Worm (Caenorhabditis elegans) whole organism, L4 larva: Measurements from ENCODE around the gene srh-75.
A peak's percentile ranks its signal among the peaks of the same experiment; 100 is the strongest.

Experiments
- T26A8.4 ChIP-seq: fragments of 200-800 bp; sonication (Bioruptor generic); IDR thresholded peaks from 2 replicates; pipeline ENCODE4 v1.3.6; 2022; ENCODE audit warnings: missing genetic modification characterization, missing compliant biosample characterization
- Y105C5A.15 ChIP-seq: fragments of 200-800 bp; sonication (Bioruptor generic); IDR thresholded peaks from 2 replicates; pipeline ENCODE4 v1.3.6; 2022; ENCODE audit warnings: missing genetic modification characterization, missing compliant biosample characterization
- Y5F2A.4 ChIP-seq: fragments of 200-800 bp; sonication (Bioruptor generic); optimal IDR thresholded peaks from 2 replicates; lab custom pipeline; 2018; ENCODE audit warnings: mild to moderate bottlenecking, missing genetic modification characterization, missing compliant biosample characterization
- aha-1 ChIP-seq: fragments of 150-350 bp; peaks from one replicate; lab custom pipeline; 2014; ENCODE audit warnings: missing biosample characterization, missing genetic modification characterization
- ama-1 ChIP-seq: fragments of 150-350 bp; optimal IDR thresholded peaks from 2 replicates; lab custom pipeline; 2014; ENCODE audit warnings: inconsistent platforms, mixed read lengths
- arid-1 ChIP-seq: fragments of 200-800 bp; sonication (Bioruptor generic); conservative IDR thresholded peaks from 2 replicates; pipeline ENCODE4 v1.3.6; 2022; ENCODE audit warnings: missing genetic modification reagents, missing genetic modification characterization, missing compliant biosample characterization
- ceh-32 ChIP-seq: sonication (generic microtip); optimal IDR thresholded peaks from 2 replicates; lab custom pipeline; 2016; ENCODE audit warnings: mild to moderate bottlenecking, missing genetic modification characterization, missing compliant biosample characterization; ENCODE audit not compliant: poor library complexity
- ceh-44 ChIP-seq: fragments of 200-800 bp; sonication (Bioruptor generic); IDR thresholded peaks from 2 replicates; pipeline ENCODE4 v1.3.6; 2022; ENCODE audit warnings: missing genetic modification reagents, missing genetic modification characterization, missing compliant biosample characterization
- ces-1 ChIP-seq: fragments of 150-350 bp; sonication (generic microtip); optimal IDR thresholded peaks from 4 replicates; lab custom pipeline; 2014; ENCODE audit warnings: missing biosample characterization, missing genetic modification reagents, missing genetic modification characterization
- ctbp-1 ChIP-seq: fragments of 200-800 bp; sonication (Bioruptor generic); IDR thresholded peaks from 2 replicates; pipeline ENCODE4 v1.3.6; 2022; ENCODE audit warnings: missing genetic modification reagents, missing genetic modification characterization, missing compliant biosample characterization
- daf-16 ChIP-seq, 3 experiments: sonication (generic microtip); optimal IDR thresholded peaks; 2 replicates each; lab custom pipeline; 2016 to 2017; ENCODE audit warnings: missing genetic modification characterization in 3 of 3, missing genetic modification reagents in 3 of 3, mild to moderate bottlenecking in 2 of 3, missing compliant biosample characterization in 2 of 3, missing biosample characterization in 1 of 3, moderate library complexity in 1 of 3
- dmd-6 ChIP-seq: fragments of 200-800 bp; sonication (Bioruptor generic); IDR thresholded peaks from 2 replicates; pipeline ENCODE4 v1.3.6; 2022; ENCODE audit warnings: missing genetic modification reagents, missing genetic modification characterization, missing compliant biosample characterization
- dmd-8 ChIP-seq: fragments of 200-800 bp; sonication (Bioruptor generic); IDR thresholded peaks from 2 replicates; pipeline ENCODE4 v1.3.6; 2022; ENCODE audit warnings: missing genetic modification characterization, missing compliant biosample characterization
- dmd-9 ChIP-seq: fragments of 200-800 bp; sonication (Bioruptor generic); IDR thresholded peaks from 2 replicates; pipeline ENCODE4 v1.3.6; 2022; ENCODE audit warnings: missing genetic modification reagents, missing genetic modification characterization, missing compliant biosample characterization
- dpl-1 ChIP-seq: fragments of 150-350 bp; optimal IDR thresholded peaks from 2 replicates; lab custom pipeline; 2014; ENCODE audit warnings: missing biosample characterization, missing genetic modification reagents, missing genetic modification characterization
- dve-1 ChIP-seq: sonication (generic microtip); optimal IDR thresholded peaks from 2 replicates; lab custom pipeline; 2017; ENCODE audit warnings: antibody characterized with exemption, mild to moderate bottlenecking, missing genetic modification characterization, missing compliant biosample characterization; ENCODE audit not compliant: insufficient read depth
- egl-27 ChIP-seq: sonication (generic microtip); optimal IDR thresholded peaks from 3 replicates; lab custom pipeline; 2017; ENCODE audit warnings: missing biosample characterization, missing genetic modification reagents, missing genetic modification characterization
- fos-1 ChIP-seq: fragments of 150-350 bp; optimal IDR thresholded peaks from 2 replicates; lab custom pipeline; 2014; ENCODE audit warnings: missing biosample characterization, missing genetic modification characterization
- hlh-11 ChIP-seq: fragments of 200-800 bp; sonication (Bioruptor generic); optimal IDR thresholded peaks from 2 replicates; lab custom pipeline; 2018; ENCODE audit warnings: mild to moderate bottlenecking, missing genetic modification characterization, missing compliant biosample characterization
- hlh-30 ChIP-seq: sonication (generic microtip); optimal IDR thresholded peaks from 2 replicates; lab custom pipeline; 2017; ENCODE audit warnings: antibody characterized with exemption, mild to moderate bottlenecking, missing genetic modification characterization, missing compliant biosample characterization; ENCODE audit not compliant: insufficient read depth
- hmg-1.1 ChIP-seq: fragments of 200-800 bp; sonication (Bioruptor generic); IDR thresholded peaks from 2 replicates; pipeline ENCODE4 v1.3.6; 2022; ENCODE audit warnings: missing genetic modification reagents, missing genetic modification characterization, missing compliant biosample characterization
- lin-13 ChIP-seq: fragments of 150-350 bp; optimal IDR thresholded peaks from 2 replicates; lab custom pipeline; 2014; ENCODE audit warnings: missing biosample characterization, missing genetic modification reagents, missing genetic modification characterization
- lin-29 ChIP-seq: fragments of 200-800 bp; sonication (Bioruptor generic); IDR thresholded peaks from 2 replicates; pipeline ENCODE4 v1.3.6; 2022; ENCODE audit warnings: missing genetic modification reagents, missing genetic modification characterization, missing compliant biosample characterization
- lin-38 ChIP-seq: fragments of 200-800 bp; sonication (Bioruptor generic); IDR thresholded peaks from 2 replicates; pipeline ENCODE4 v1.3.6; 2022; ENCODE audit warnings: missing genetic modification reagents, missing genetic modification characterization, missing compliant biosample characterization
- lsy-2 ChIP-seq, 2 experiments: fragments of 150-350 bp in 1 of 2; sonication (generic microtip) in 1 of 2; optimal IDR thresholded peaks; 2 replicates each; lab custom pipeline; 2014 to 2017; ENCODE audit warnings: missing biosample characterization in 2 of 2, missing genetic modification characterization in 2 of 2
- madf-9 ChIP-seq: fragments of 200-800 bp; sonication (Bioruptor generic); conservative IDR thresholded peaks from 2 replicates; pipeline ENCODE4 v1.3.6; 2022; ENCODE audit warnings: missing genetic modification reagents, missing genetic modification characterization, missing compliant biosample characterization
- nhr-11 ChIP-seq: fragments of 150-350 bp; optimal IDR thresholded peaks from 2 replicates; lab custom pipeline; 2014; ENCODE audit warnings: missing biosample characterization, missing genetic modification characterization
- nhr-28 ChIP-seq: fragments of 150-350 bp; optimal IDR thresholded peaks from 2 replicates; lab custom pipeline; 2014; ENCODE audit warnings: missing biosample characterization, missing genetic modification characterization
- nhr-77 ChIP-seq: fragments of 150-350 bp; optimal IDR thresholded peaks from 2 replicates; lab custom pipeline; 2014; ENCODE audit warnings: missing biosample characterization, missing genetic modification characterization
- pha-4 ChIP-seq, 2 experiments: fragments of 150-350 bp in 1 of 2; fragments of 200-800 bp in 1 of 2; sonication (Bioruptor generic) in 1 of 2; IDR thresholded peaks in 1 of 2; optimal IDR thresholded peaks in 1 of 2; 2 replicates each; pipeline versions ENCODE4 v1.3.6 to Lab custom; 2014 to 2022; ENCODE audit warnings: missing genetic modification characterization in 2 of 2, missing genetic modification reagents in 2 of 2, missing biosample characterization in 1 of 2, missing compliant biosample characterization in 1 of 2
- pqm-1 ChIP-seq: sonication (generic microtip); optimal IDR thresholded peaks from 2 replicates; lab custom pipeline; 2017; ENCODE audit warnings: missing biosample characterization, missing genetic modification characterization
- sdz-12 ChIP-seq: fragments of 200-800 bp; sonication (Bioruptor generic); optimal IDR thresholded peaks from 2 replicates; lab custom pipeline; 2018; ENCODE audit warnings: mild to moderate bottlenecking, missing genetic modification characterization, missing compliant biosample characterization
- set-16 ChIP-seq: fragments of 200-800 bp; sonication (Bioruptor generic); IDR thresholded peaks from 2 replicates; pipeline ENCODE4 v1.3.6; 2022; ENCODE audit warnings: missing genetic modification reagents, missing genetic modification characterization, missing compliant biosample characterization
- tra-1 ChIP-seq: fragments of 200-800 bp; sonication (Bioruptor generic); IDR thresholded peaks from 2 replicates; pipeline ENCODE4 v1.3.6; 2022; ENCODE audit warnings: missing genetic modification reagents, missing genetic modification characterization, missing compliant biosample characterization
- unc-62 ChIP-seq, 3 experiments: fragments of 150-350 bp in 1 of 3; sonication (generic microtip); optimal IDR thresholded peaks in 2 of 3; peaks in 1 of 3; 1 replicate in 1 of 3; 2 replicates in 2 of 3; lab custom pipeline; 2014 to 2017; ENCODE audit warnings: missing biosample characterization in 3 of 3, missing genetic modification characterization in 3 of 3, missing genetic modification reagents in 3 of 3, missing genotype in 1 of 3
- ztf-11 ChIP-seq: fragments of 150-350 bp; optimal IDR thresholded peaks from 2 replicates; lab custom pipeline; 2014; ENCODE audit warnings: missing biosample characterization, missing genetic modification characterization

srh-75 gene

ce11 chrV:11082475-11082874 lies 25.5 kb upstream of the srh-75 start:
- TF ChIP-seq lin-29 (GFP tag; lab: Robert Waterston, UW) = no peak; the same call in 1 of the 2 replicates
- TF ChIP-seq nhr-28 (tag; lab: Kevin White, UChicago) = peak; percentile 32
- no peak for TF ChIP-seq hlh-30 (tag; lab: Kevin White, UChicago)
- TF ChIP-seq daf-16 (GFP tag; optimal IDR thresholded peaks at IDR 0.05; lab: Kevin White, UChicago) = peak in 1 of 2 experiments; percentile 96
- no peak for TF ChIP-seq daf-16 (tag; optimal IDR thresholded peaks at IDR 0.05; lab: Kevin White, UChicago)
- TF ChIP-seq dpl-1 (GFP tag; lab: Kevin White, UChicago) = no peak
- 0 out of 2 replicates have a peak, but pooled peaks have one; percentile 48 for TF ChIP-seq tra-1 (GFP tag; lab: Robert Waterston, UW)
- 0 out of 2 replicates have a peak, but pooled peaks have one; percentile 7 for TF ChIP-seq lin-38 (GFP tag; lab: Robert Waterston, UW)
- peak; percentile 94 for TF ChIP-seq aha-1 (tag; lab: Kevin White, UChicago)
- TF ChIP-seq ama-1 (lab: Kevin White, UChicago) = peak; percentile 30
- peak; percentile 32; the same call in 1 of the 2 replicates for TF ChIP-seq dmd-6 (GFP tag; lab: Robert Waterston, UW)
- peak in 1 of 2 experiments; percentile 94 for TF ChIP-seq unc-62 (GFP tag; optimal IDR thresholded peaks at IDR 0.05 in 1 of 2; lab: Kevin White, UChicago)
- no peak for TF ChIP-seq unc-62 (tag; optimal IDR thresholded peaks at IDR 0.05; lab: Kevin White, UChicago)
- peak; percentile 47; the same call in 1 of the 2 replicates for TF ChIP-seq pha-4 (GFP tag; IDR thresholded peaks at IDR 0.05; lab: Robert Waterston, UW)
- no peak for TF ChIP-seq pha-4 (tag; optimal IDR thresholded peaks at IDR 0.05; lab: Kevin White, UChicago)
- TF ChIP-seq ztf-11 (tag; lab: Kevin White, UChicago) = no peak
- TF ChIP-seq lin-13 = peak; percentile 16
- no peak for TF ChIP-seq Y105C5A.15 (GFP tag; lab: Robert Waterston, UW)
- peak; percentile 11 for TF ChIP-seq dve-1 (tag; lab: Kevin White, UChicago)
- peak; percentile 73 for TF ChIP-seq nhr-11 (tag; lab: Kevin White, UChicago)
- 0 out of 2 replicates have a peak, but pooled peaks have one; percentile 9 for TF ChIP-seq dmd-8 (GFP tag; lab: Robert Waterston, UW)
- peak; percentile 58 for TF ChIP-seq T26A8.4 (GFP tag; lab: Robert Waterston, UW)
- TF ChIP-seq ceh-44 (GFP tag; lab: Robert Waterston, UW) = no peak
- TF ChIP-seq dmd-9 = peak; percentile 44; the same call in 1 of the 2 replicates
- peak; percentile 13 to 36 for TF ChIP-seq lsy-2 (tag; optimal IDR thresholded peaks at IDR 0.05; lab: Kevin White, UChicago)
- peak; percentile 21 for TF ChIP-seq sdz-12 (GFP tag; lab: Kevin White, UChicago)
- TF ChIP-seq ces-1 (GFP tag; lab: Kevin White, UChicago) = no peak
- TF ChIP-seq hlh-11 = peak; percentile 78
- no peak for TF ChIP-seq egl-27

- TF ChIP-seq daf-16 (GFP tag; optimal IDR thresholded peaks at IDR 0.05; lab: Kevin White, UChicago) (peak in 1 of 2 experiments; percentile 95), daf-16 (tag; optimal IDR thresholded peaks at IDR 0.05; lab: Kevin White, UChicago) (no peak), ctbp-1 (0 out of 2 replicates have a peak, but pooled peaks have one; percentile 61), hmg-1.1 (GFP tag; lab: Robert Waterston, UW) (0 out of 2 replicates have a peak, but pooled peaks have one; percentile 33), set-16 (GFP tag; lab: Robert Waterston, UW) (0 out of 2 replicates have a peak, but pooled peaks have one; percentile 13), unc-62 (GFP tag; optimal IDR thresholded peaks at IDR 0.05 in 1 of 2; lab: Kevin White, UChicago) (peak in 1 of 2 experiments; percentile 54), unc-62 (tag; optimal IDR thresholded peaks at IDR 0.05; lab: Kevin White, UChicago) (no peak), dve-1 (tag; lab: Kevin White, UChicago) (peak; percentile 26), ceh-32 (tag; lab: Kevin White, UChicago) (no peak), nhr-77 (tag; lab: Kevin White, UChicago) (peak; percentile 6), Y5F2A.4 (no peak), madf-9 (no peak), nhr-28 (tag; lab: Kevin White, UChicago) (peak; percentile 66), fos-1 (tag; lab: Kevin White, UChicago) (no peak), dmd-6 (GFP tag; lab: Robert Waterston, UW) (0 out of 2 replicates have a peak, but pooled peaks have one; percentile 41), nhr-11 (tag; lab: Kevin White, UChicago) (peak; percentile 73), pqm-1 (tag; lab: Kevin White, UChicago) (peak; percentile 95), hlh-11 (peak; percentile 34), arid-1 (0 out of 2 replicates have a peak, but pooled peaks have one; percentile 4), ama-1 (lab: Kevin White, UChicago) (peak; percentile 5)
These were observed 23.6 kb upstream of the srh-75 start, which contains the start of gene act-1 for ce11 chrV:11080345-11081102. Gene act-1, plus strand, starts transcription at chrV:11081052.
